Worm (Caenorhabditis elegans) whole organism, L4/young adult: ENCODE measurements around the gene sdz-6.
"Not testable (repeated sequence)": the region's sequence is repeated elsewhere in the genome, so short reads cannot be mapped to it uniquely, and the experiment has no call there.

Experiments used
- W03F9.2 ChIP-seq: fragments of 150-350 bp; optimal IDR thresholded peaks from 2 replicates; lab custom pipeline; 2014; ENCODE audit warnings: missing biosample characterization, missing genetic modification characterization
- dao-5 ChIP-seq: sonication (generic microtip); optimal IDR thresholded peaks from 2 replicates; lab custom pipeline; 2016; ENCODE audit warnings: missing genotype, missing genetic modification characterization, moderate library complexity, missing compliant biosample characterization
- him-1 ChIP-seq: sonication (generic microtip); optimal IDR thresholded peaks from 2 replicates; lab custom pipeline; 2016; ENCODE audit warnings: missing genotype, missing genetic modification reagents, missing genetic modification characterization, missing compliant biosample characterization

Gene sdz-6

DNA sequence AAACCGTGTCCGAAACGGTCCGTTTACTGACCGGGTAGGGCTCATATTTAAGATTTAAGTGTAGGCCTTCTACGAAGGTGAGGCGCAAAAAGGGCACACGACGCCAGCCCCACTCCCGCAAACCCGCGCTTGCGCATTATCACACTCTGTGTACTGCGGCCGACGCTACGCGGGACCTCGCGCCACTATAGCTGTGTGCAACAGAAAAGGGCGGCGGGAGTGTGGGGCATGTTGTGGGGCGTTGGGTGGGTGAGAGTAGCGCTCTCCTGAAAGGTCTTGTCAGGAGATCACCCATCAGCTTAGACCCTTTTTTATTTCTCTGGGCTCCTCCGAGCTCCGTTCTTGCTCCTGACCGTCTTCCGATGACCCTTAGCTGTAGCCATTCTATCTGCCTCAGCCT lies 12.3 kb upstream of the sdz-6 start:
- TF ChIP-seq W03F9.2 (tag; lab: Kevin White, UChicago) (no peak), dao-5 (tag; lab: Kevin White, UChicago) (no peak), him-1 (tag; lab: Kevin White, UChicago) (no peak)

DNA sequence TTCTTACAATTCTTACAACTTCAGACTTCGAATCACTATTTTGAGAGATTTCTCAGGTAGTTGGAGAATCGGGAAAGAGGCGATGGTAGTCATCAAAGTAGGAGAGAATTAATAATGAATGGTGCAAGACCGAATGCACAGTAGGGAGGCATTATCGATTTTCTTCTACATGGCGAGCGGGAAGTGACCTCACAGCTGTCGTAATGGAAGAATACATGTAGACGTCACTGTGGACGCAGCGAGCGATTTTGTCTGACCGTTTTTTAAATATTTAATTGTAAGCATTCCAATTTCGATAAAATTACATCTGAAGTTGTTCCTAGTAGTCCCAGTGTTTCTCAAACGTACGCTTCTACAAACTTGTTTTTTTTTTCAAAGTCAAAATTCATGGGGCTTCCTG lies 10.8 kb upstream of the sdz-6 start, which contains the start of gene F55C9.11:
Gene F55C9.11, minus strand, starts transcription at position 101 of the 400 bp plus-strand sequence.
- TF ChIP-seq dao-5 (tag; lab: Kevin White, UChicago) (no peak), W03F9.2 (tag; lab: Kevin White, UChicago) (no peak), him-1 (tag; lab: Kevin White, UChicago) (no peak)

DNA sequence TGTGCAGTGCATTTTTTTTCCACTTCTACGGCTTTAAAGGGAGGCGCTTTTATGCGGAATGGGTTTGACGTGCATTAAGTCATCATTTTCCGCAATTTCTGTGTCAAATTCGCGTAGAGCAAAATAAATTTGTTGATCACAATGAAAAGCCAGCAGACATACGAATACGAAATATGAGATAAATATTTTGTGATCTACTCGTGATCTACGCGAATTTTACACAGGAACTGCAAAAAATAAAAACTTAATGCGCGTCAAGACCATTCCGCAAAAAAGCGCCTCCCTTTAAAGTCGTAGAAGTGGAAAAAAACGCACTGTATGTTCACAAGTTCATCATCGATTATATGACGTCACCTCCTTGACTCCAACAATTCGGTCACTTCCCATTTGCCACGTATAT lies 9.0 kb upstream of the sdz-6 start, which contains the start of gene C43D7.8:
Gene C43D7.8, minus strand, starts transcription at position 101 of the 400 bp plus-strand sequence.
- no peak for TF ChIP-seq him-1 (tag; lab: Kevin White, UChicago)
- no peak for TF ChIP-seq W03F9.2 (tag; lab: Kevin White, UChicago)
- TF ChIP-seq dao-5 (tag; lab: Kevin White, UChicago) = no peak

DNA sequence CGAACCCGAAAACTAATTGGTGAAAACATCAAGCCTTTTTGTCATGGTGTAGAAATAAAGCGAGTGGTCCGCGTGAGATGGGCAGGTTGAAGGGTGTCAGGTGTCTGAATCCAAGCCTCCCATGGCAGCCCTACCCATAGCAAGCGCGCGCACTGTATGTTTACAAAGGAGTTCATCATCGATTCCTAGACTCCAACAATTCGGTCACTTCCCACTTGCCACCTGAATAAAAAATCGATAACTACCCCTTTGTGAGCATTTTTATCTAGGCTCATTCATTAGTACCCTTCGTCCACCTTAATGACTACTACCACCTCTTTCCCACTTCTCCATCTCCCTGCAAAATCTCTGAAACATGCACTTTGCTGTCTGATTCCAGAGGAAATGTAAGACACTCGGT lies 7.4 kb upstream of the sdz-6 start, which contains the start of gene fbxb-64:
Gene fbxb-64, plus strand, starts transcription at position 301 of the 400 bp plus-strand sequence.
- no peak for TF ChIP-seq W03F9.2 (tag; lab: Kevin White, UChicago)
- no peak for TF ChIP-seq him-1 (tag; lab: Kevin White, UChicago)
- TF ChIP-seq dao-5 (tag; lab: Kevin White, UChicago) = no peak

DNA sequence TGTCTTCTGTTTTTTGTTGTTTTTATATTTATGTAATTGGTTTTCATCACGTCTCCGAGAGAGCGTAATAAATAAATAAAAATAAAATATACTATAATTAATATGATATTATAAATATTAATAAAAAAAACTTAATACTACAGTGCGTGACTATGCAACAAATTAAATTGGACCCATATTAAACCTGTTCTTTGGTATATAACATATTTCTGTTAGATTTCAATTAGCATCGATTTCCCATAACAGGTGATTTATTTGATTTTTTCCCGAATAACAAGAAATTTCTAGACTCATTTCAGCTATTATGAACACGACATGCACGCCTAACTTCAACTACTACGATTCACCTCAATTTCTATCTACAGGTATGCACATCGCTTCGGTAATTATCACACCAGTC lies 3.4 kb upstream of the sdz-6 start, which contains the start of gene srh-208:
Gene srh-208, plus strand, starts transcription at position 301 of the 400 bp plus-strand sequence.
- not testable (repeated sequence) for TF ChIP-seq him-1, W03F9.2, dao-5 (tag; lab: Kevin White, UChicago)

DNA sequence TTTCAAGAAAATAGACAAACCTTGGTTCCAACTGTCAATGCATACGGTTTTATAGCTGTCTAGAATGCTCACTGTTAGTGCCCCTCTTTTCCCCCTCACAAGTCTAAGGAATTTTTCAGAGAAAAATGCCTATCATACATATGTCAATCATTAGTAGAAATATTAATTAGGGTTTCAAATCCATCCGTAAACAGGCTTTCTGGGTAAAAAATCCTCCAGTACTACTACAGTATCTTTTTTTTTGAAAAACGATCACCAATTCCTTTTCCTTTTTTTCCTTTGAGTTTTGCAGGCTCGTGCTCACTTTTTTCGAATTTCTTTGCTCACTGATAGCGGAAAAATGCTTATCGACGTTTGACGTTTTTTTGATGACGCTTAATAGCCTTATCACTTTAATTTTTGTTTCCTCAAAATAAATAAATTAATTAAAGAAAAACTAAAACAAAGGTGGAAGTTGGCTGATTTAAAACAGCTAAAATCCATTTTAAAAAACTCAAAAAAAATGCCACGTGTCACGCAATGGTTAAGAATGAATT lies 885 bp upstream of the sdz-6 start, which contains the start of gene C43D7.7:
Gene C43D7.7, minus strand, starts transcription at position 51 of the 536 bp plus-strand sequence.
- TF ChIP-seq him-1 (tag; lab: Kevin White, UChicago) = no peak
- no peak for TF ChIP-seq dao-5 (tag; lab: Kevin White, UChicago)
- TF ChIP-seq W03F9.2 (tag; lab: Kevin White, UChicago) = no peak

DNA sequence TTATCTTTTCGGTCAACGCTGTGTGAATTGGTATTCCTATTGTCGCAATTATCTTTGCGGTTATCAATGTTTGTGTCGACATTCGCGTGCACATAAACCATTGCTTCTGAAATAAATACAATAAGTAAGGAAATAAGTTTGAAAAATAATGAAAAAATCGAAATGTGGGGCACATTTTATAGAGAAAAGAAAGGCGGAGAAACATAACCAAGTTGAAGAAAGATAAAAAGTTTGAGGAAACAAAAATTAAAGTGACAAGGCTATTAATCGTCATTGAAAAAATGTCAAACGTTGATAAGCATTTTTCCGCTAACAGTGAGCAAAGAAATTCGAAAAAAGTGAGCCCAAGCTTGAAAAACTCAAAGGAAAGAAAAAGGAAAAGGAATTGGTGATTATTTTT lies 2.0 kb downstream of the sdz-6 start, which contains the start of gene C43D7.4:
Gene C43D7.4, minus strand, starts transcription at position 101 of the 400 bp plus-strand sequence.
- TF ChIP-seq him-1 (tag; lab: Kevin White, UChicago) (no peak), W03F9.2 (tag; lab: Kevin White, UChicago) (no peak), dao-5 (tag; lab: Kevin White, UChicago) (no peak)

DNA sequence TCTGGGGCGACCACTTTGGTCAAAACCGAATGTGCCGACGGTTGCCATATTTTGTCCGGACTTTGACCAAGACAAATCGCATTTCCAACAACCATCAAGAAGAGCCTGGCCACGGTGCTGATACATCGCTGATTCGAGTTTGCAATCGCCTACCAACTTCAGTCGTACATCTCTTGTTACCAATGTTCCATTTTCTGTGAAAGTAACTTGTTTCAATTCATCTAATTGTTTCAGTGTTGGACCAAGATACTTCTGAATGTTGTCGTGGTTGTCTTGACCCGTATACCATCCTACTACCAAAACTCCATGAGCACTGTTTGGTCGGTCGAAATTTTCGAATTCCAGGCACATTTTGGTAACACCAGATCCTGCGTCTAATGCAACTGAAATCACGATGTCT lies 5.0 kb downstream of the sdz-6 start:
- TF ChIP-seq him-1 (tag; lab: Kevin White, UChicago) (no peak), W03F9.2 (tag; lab: Kevin White, UChicago) (no peak), dao-5 (tag; lab: Kevin White, UChicago) (no peak)

DNA sequence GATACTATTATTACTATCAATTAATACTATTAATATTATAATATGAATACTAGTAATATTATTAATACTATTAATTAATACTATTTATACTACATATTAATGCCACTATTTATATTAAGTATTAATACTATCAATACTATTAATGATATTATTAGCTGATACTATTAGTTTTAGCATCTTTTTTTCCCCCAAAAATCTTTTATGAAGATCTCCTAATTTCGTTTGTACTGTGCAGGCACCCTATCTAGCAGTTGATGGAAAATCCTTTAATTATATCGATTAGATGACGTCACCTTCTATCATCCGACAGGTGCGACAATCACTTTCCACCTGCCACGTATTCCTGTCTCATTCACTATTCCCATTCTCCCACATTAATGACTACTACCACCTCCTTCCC lies 8.8 kb downstream of the sdz-6 start, which contains the start of gene fbxb-65:
Gene fbxb-65, plus strand, starts transcription at position 301 of the 400 bp plus-strand sequence.
- no peak for TF ChIP-seq him-1 (tag; lab: Kevin White, UChicago)
- no peak for TF ChIP-seq W03F9.2 (tag; lab: Kevin White, UChicago)

DNA sequence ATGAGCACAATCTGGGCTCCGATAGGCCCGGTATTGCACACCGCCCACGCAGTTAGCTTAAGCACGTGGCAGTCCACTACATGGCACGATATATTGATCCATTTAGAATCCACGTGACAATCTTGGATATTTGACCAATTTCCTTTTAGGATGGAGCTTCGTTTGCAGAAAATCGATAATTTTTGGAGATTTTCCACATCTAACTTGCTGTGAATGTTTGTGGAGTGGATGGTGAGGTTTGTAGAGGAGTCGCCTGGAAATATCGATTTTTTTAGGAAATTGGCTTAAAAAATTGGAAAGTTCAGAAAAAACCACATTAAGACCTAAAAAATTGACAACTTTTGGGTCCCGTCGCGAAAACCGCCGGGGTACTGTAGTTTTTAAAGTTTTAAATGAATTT lies 16.9 kb downstream of the sdz-6 start:
- no peak for TF ChIP-seq him-1 (tag; lab: Kevin White, UChicago)
- TF ChIP-seq dao-5 (tag; lab: Kevin White, UChicago) = no peak

DNA sequence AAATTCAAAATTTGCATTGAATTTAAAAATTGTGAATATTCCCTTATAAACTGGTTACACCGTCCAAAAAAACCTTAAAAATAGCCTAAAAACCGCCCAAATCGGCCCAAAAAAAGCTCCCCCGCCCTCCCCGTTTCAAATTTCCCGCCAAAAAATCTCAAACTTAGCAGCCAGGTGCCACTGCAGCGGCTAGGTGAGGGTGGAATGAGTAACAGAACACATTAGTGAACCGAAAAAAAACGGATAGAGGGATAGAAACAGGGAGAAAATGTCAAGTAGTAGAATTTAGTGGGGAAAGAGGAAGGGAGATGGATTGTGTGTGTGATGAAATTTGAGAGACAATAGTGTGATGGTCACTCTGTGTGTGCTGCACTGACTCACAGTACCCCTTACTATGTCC lies 31.5 kb downstream of the sdz-6 start:
- TF ChIP-seq W03F9.2 (tag; lab: Kevin White, UChicago) = no peak
- TF ChIP-seq dao-5 (tag; lab: Kevin White, UChicago) = no peak
- TF ChIP-seq him-1 (tag; lab: Kevin White, UChicago) = no peak

DNA sequence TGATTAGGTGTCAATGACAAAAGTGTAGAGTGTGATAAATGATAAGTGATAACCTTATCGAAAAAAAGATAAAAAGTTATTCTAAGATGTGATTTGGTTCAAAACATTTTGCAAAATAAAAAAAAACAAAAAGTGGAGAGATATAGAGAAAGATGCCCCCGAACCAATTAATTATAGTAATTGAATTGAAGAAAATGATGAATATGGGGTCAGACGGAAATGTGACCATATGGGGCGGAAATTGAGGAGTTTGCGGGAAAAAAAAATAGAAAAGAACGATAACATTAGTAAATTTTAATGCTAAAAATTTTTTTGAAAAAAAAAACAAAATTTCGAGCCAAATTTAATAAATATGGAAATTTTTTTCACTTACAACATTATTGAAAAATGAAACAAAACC lies 34.1 kb downstream of the sdz-6 start:
- TF ChIP-seq W03F9.2 (tag; lab: Kevin White, UChicago) = no peak
- TF ChIP-seq dao-5 (tag; lab: Kevin White, UChicago) = no peak
- TF ChIP-seq him-1 (tag; lab: Kevin White, UChicago) = no peak

DNA sequence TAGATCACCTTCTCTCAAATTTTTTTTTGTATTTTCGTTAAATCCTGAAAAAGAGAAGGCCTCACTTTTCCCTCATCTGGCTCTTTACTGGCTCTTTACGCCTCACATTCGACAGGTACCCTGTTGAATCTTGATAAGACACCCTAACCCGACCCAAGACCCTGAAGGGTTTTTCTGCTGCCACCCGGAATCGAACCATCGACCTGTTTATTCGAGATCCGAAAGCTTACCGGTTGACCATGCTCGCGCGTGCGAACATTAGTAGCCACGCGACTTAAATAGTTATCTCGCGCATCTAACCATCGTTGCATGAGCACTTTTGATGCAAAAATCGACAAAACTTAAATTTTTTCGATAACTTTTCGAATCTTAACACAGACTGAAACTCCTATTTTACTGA lies 34.8 kb downstream of the sdz-6 start:
- TF ChIP-seq him-1 (tag; lab: Kevin White, UChicago) = no peak
- no peak for TF ChIP-seq dao-5 (tag; lab: Kevin White, UChicago)
- no peak for TF ChIP-seq W03F9.2 (tag; lab: Kevin White, UChicago)

DNA sequence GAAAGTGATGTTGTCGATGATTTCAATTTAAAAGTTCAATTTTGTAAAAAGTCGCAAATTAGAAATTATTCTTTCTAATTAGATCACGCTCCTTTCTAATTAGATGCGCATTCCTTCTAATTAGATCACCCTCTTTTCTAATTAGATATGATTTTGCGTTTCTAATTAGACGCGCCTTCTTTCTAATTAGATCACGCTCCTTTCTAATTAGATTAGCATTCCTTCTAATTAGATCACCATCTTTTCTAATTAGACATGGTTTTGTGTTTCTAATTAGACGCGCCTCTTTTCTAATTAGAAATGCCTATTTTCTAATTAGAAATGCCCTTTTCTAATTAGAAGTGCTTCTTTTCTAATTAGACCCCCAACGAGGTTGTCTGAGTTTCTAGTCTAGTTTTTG lies 36.3 kb downstream of the sdz-6 start:
- no peak for TF ChIP-seq him-1 (tag; lab: Kevin White, UChicago)
- TF ChIP-seq dao-5 (tag; lab: Kevin White, UChicago) = no peak
- no peak for TF ChIP-seq W03F9.2 (tag; lab: Kevin White, UChicago)
